Worm (Caenorhabditis elegans): ENCODE measurements around the gene clp-1.

- no peak for TF ChIP-seq hlh-12 (tag; optimal IDR thresholded peaks at IDR 0.05)
- TF ChIP-seq dpl-1 (GFP tag; optimal IDR thresholded peaks at IDR 0.05) = no peak
- TF ChIP-seq D2030.7 (GFP tag; IDR thresholded peaks at IDR 0.05) = no peak
- no peak for TF ChIP-seq ztf-18 (tag; optimal IDR thresholded peaks at IDR 0.05)
- TF ChIP-seq lin-40 (tag; optimal IDR thresholded peaks at IDR 0.05) = no peak
- TF ChIP-seq unc-62 (GFP tag; optimal IDR thresholded peaks at IDR 0.05) = no peak
- TF ChIP-seq C17E4.6 (GFP tag; IDR thresholded peaks at IDR 0.05) = no peak
- no peak for TF ChIP-seq tbp1 (GFP tag; optimal IDR thresholded peaks at IDR 0.05)
- no peak for TF ChIP-seq bed-1 (GFP tag; IDR thresholded peaks at IDR 0.05)
- no peak for TF ChIP-seq C06A6.2 (GFP tag; conservative IDR thresholded peaks at IDR 0.05)
- no peak for TF ChIP-seq egl-44 (GFP tag; IDR thresholded peaks at IDR 0.05)
- no peak for TF ChIP-seq hmg-1.2 (GFP tag; IDR thresholded peaks at IDR 0.05)
- no peak for TF ChIP-seq nhr-27 (tag; optimal IDR thresholded peaks at IDR 0.05)
- no peak for TF ChIP-seq Y53F4B.3 (GFP tag; IDR thresholded peaks at IDR 0.05)
These were observed at the start of gene clp-1 for ce11 chrIII:7979659-7980058.
